5 fruit fly cellular contexts compared by ENCODE assay signal in the genomic region with DNA sequence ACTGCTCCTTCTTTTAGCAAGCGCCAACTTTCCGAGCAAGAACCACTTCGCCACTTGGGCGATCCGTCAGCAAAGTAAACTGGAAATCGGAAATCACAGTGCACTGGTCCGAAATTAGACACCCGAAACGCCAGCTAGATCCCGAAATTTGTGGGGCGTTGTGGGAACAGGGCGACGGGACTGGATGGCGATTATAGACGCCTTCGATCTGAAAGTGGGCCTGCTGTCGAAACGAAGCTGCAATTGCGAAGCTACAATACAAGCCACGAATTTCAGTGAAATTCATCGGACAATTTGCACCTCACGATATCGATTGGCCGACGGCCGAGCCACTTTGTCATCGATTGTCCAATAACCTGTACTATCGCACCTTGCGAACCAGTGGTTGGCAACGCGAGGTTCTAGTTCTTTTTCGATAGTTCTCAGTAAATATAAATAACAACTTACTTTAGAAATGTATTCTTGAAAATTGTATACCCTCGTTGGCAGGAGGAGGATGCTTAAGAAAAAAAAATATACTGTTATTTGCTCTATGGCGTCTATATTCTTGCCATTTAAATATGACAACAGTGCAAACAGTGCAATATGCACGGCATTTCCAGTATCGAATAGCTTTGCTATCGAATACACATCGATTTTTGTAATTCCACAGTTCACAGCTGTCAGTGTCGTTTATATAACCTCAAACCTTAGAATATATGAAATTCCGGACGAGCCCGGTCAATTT.
TF ChIP-seq lines count a peak whose summit lies in the region.

TSS of gene hop (minus strand) at position 316 of the 727 bp plus-strand sequence.
TSS of gene Tim8 (plus strand) at position 663 of the 727 bp plus-strand sequence.

- TF ChIP-seq CTCF in whole organism, embryonic (GFP tag; optimal IDR thresholded peaks at IDR 0.05; lab: Kevin White, UChicago): no peak

TF ChIP-seq in Kc167, 6 proteins besides CTCF, POLR2A, EP300 and RAD21:
- TF ChIP-seq h (optimal IDR thresholded peaks at IDR 0.05; lab: Kevin White, UChicago) (no peak), psq (optimal IDR thresholded peaks at IDR 0.05; lab: Kevin White, UChicago) (peak; percentile 90)
TF ChIP-seq in Kc167: peak in this region for 1.

TF ChIP-seq in whole organism, adult, 20 proteins besides CTCF, POLR2A, EP300 and RAD21:
- TF ChIP-seq CG12768 (GFP tag; optimal IDR thresholded peaks at IDR 0.05; lab: Kevin White, UChicago) (no peak), kay (GFP tag; lab: Kevin White, UChicago; ENCODE audit: borderline replicate concordance) (no peak), pad (GFP tag; optimal IDR thresholded peaks at IDR 0.05; lab: Kevin White, UChicago) (peak; percentile 23), toe (GFP tag; optimal IDR thresholded peaks at IDR 0.05; lab: Kevin White, UChicago) (no peak), tj (GFP tag; optimal IDR thresholded peaks at IDR 0.05; lab: Kevin White, UChicago) (peak; percentile 44), CG11617 (GFP tag; optimal IDR thresholded peaks at IDR 0.05; lab: Kevin White, UChicago) (peak; percentile 14), CG7045 (GFP tag; optimal IDR thresholded peaks at IDR 0.05; lab: Kevin White, UChicago) (no peak), CG33017 (tag; optimal IDR thresholded peaks at IDR 0.05; lab: Kevin White, UChicago) (no peak), Crg-1 (GFP tag; optimal IDR thresholded peaks at IDR 0.05; lab: Kevin White, UChicago) (no peak), ovo (GFP tag; optimal IDR thresholded peaks at IDR 0.05; lab: Kevin White, UChicago) (no peak), CG5204 (GFP tag; optimal IDR thresholded peaks at IDR 0.05; lab: Kevin White, UChicago) (no peak), CG14711 (tag; optimal IDR thresholded peaks at IDR 0.05; lab: Kevin White, UChicago) (peak; percentile 49), Clk (GFP tag; optimal IDR thresholded peaks at IDR 0.05; lab: Kevin White, UChicago) (no peak), Mnt (GFP tag; optimal IDR thresholded peaks at IDR 0.05; lab: Kevin White, UChicago) (peak; percentile 26), cic (GFP tag; optimal IDR thresholded peaks at IDR 0.05; lab: Kevin White, UChicago) (no peak), CG7101 (tag; optimal IDR thresholded peaks at IDR 0.05; lab: Kevin White, UChicago) (peak; percentile 6), Hr96 (GFP tag; optimal IDR thresholded peaks at IDR 0.05; lab: Kevin White, UChicago) (no peak), bab1 (GFP tag; optimal IDR thresholded peaks at IDR 0.05; lab: Kevin White, UChicago) (peak; percentile 19)

TF ChIP-seq in whole organism, embryonic, 481 proteins besides CTCF, POLR2A, EP300 and RAD21 (continues in another document):
- TF ChIP-seq Dfd (GFP tag; optimal IDR thresholded peaks at IDR 0.05; lab: Kevin White, UChicago) (no peak), unc-4 (GFP tag; IDR thresholded peaks at IDR 0.05; lab: Robert Waterston, UW; ENCODE audit: partially characterized antibody) (peak; percentile 85), bowl (GFP tag; IDR thresholded peaks at IDR 0.05; lab: Robert Waterston, UW) (no peak), Asciz (GFP tag; optimal IDR thresholded peaks at IDR 0.05; lab: Kevin White, UChicago) (no peak), dmrt99B (tag; optimal IDR thresholded peaks at IDR 0.05; lab: Kevin White, UChicago) (no peak), CG8281 (tag; optimal IDR thresholded peaks at IDR 0.05; lab: Kevin White, UChicago) (no peak), CG10147 (GFP tag; optimal IDR thresholded peaks at IDR 0.05; lab: Kevin White, UChicago) (peak; percentile 17), Bgb (GFP tag; IDR thresholded peaks at IDR 0.05; lab: Robert Waterston, UW; ENCODE audit: partially characterized antibody) (peak; percentile 90), jing (GFP tag; optimal IDR thresholded peaks at IDR 0.05; lab: Kevin White, UChicago) (no peak), knrl (GFP tag; IDR thresholded peaks at IDR 0.05; lab: Robert Waterston, UW; ENCODE audit: partially characterized antibody) (peak; percentile 91), CG10462 (GFP tag; optimal IDR thresholded peaks at IDR 0.05; lab: Kevin White, UChicago) (no peak), Dek (tag; optimal IDR thresholded peaks at IDR 0.05; lab: Kevin White, UChicago) (no peak), hbn (GFP tag; IDR thresholded peaks at IDR 0.05; lab: Robert Waterston, UW; ENCODE audit: partially characterized antibody) (peak; percentile 73), CG3838 (GFP tag; optimal IDR thresholded peaks at IDR 0.05; lab: Kevin White, UChicago) (no peak), Dad (GFP tag; optimal IDR thresholded peaks at IDR 0.05; lab: Kevin White, UChicago) (no peak), Elba2 (GFP tag; optimal IDR thresholded peaks at IDR 0.05; lab: Kevin White, UChicago) (no peak), sna (GFP tag; IDR thresholded peaks at IDR 0.05; lab: Robert Waterston, UW; ENCODE audit: partially characterized antibody) (peak; percentile 88), amos (GFP tag; IDR thresholded peaks at IDR 0.05; lab: Robert Waterston, UW; ENCODE audit: partially characterized antibody) (peak; percentile 89), Sin3A (optimal IDR thresholded peaks at IDR 0.05; lab: Kevin White, UChicago) (peak; percentile 79), gsb-n (tag; optimal IDR thresholded peaks at IDR 0.05; lab: Kevin White, UChicago) (no peak)

TF ChIP-seq in whole organism, prepupa, 60 proteins besides CTCF, POLR2A, EP300 and RAD21:
- TF ChIP-seq Gug (GFP tag; IDR thresholded peaks at IDR 0.05; lab: Robert Waterston, UW) (no peak), Lpt (GFP tag; optimal IDR thresholded peaks at IDR 0.05; lab: Kevin White, UChicago) (no peak), fkh (GFP tag; optimal IDR thresholded peaks at IDR 0.05; lab: Kevin White, UChicago) (peak; percentile 76), net (GFP tag; optimal IDR thresholded peaks at IDR 0.05; lab: Kevin White, UChicago) (no peak), esn (GFP tag; optimal IDR thresholded peaks at IDR 0.05; lab: Kevin White, UChicago) (no peak), CG9139 (GFP tag; optimal IDR thresholded peaks at IDR 0.05; lab: Kevin White, UChicago) (no peak), achi (GFP tag; optimal IDR thresholded peaks at IDR 0.05; lab: Kevin White, UChicago) (peak; percentile 66), CG4318 (GFP tag; optimal IDR thresholded peaks at IDR 0.05; lab: Kevin White, UChicago) (no peak), Sox102F (GFP tag; optimal IDR thresholded peaks at IDR 0.05; lab: Kevin White, UChicago) (no peak), CG32006 (GFP tag; optimal IDR thresholded peaks at IDR 0.05; lab: Kevin White, UChicago) (no peak), CG31627 (GFP tag; optimal IDR thresholded peaks at IDR 0.05; lab: Kevin White, UChicago) (no peak), ss (GFP tag; optimal IDR thresholded peaks at IDR 0.05; lab: Kevin White, UChicago) (no peak), Eip93F (GFP tag; optimal IDR thresholded peaks at IDR 0.05; lab: Kevin White, UChicago) (no peak), CG3919 (GFP tag; optimal IDR thresholded peaks at IDR 0.05; lab: Kevin White, UChicago) (no peak), Eip75B (GFP tag; optimal IDR thresholded peaks at IDR 0.05; lab: Kevin White, UChicago) (no peak), Smox (GFP tag; optimal IDR thresholded peaks at IDR 0.05; lab: Kevin White, UChicago) (no peak), acj6 (GFP tag; optimal IDR thresholded peaks at IDR 0.05; lab: Kevin White, UChicago) (no peak), Hr4 (GFP tag; optimal IDR thresholded peaks at IDR 0.05; lab: Kevin White, UChicago) (no peak), CG11762 (GFP tag; optimal IDR thresholded peaks at IDR 0.05; lab: Kevin White, UChicago; ENCODE audit: insufficient read depth) (no peak), eg (GFP tag; IDR thresholded peaks at IDR 0.05; lab: Robert Waterston, UW) (no peak), CG11294 (GFP tag; IDR thresholded peaks at IDR 0.05; lab: Robert Waterston, UW) (no peak), Eip78C (GFP tag; lab: Kevin White, UChicago) (peak; percentile 8)

TF ChIP-seq in whole organism, wandering third instar larva, 38 proteins besides CTCF, POLR2A, EP300 and RAD21:
- TF ChIP-seq Rel (GFP tag; optimal IDR thresholded peaks at IDR 0.05; lab: Kevin White, UChicago): no peak
- peak; percentile 14 for TF ChIP-seq Rel (tag; optimal IDR thresholded peaks at IDR 0.05; lab: Kevin White, UChicago)
- no peak for TF ChIP-seq woc (GFP tag; optimal IDR thresholded peaks at IDR 0.05; lab: Kevin White, UChicago)
- TF ChIP-seq GATAd (GFP tag; optimal IDR thresholded peaks at IDR 0.05; lab: Kevin White, UChicago): no peak
- no peak for TF ChIP-seq usp (GFP tag; optimal IDR thresholded peaks at IDR 0.05; lab: Kevin White, UChicago)
- TF ChIP-seq jim (GFP tag; optimal IDR thresholded peaks at IDR 0.05; lab: Kevin White, UChicago): no peak
- TF ChIP-seq Hr78 (GFP tag; optimal IDR thresholded peaks at IDR 0.05; lab: Kevin White, UChicago): no peak
- no peak for TF ChIP-seq brk (GFP tag; optimal IDR thresholded peaks at IDR 0.05; lab: Kevin White, UChicago)
- TF ChIP-seq HLH106 (tag; optimal IDR thresholded peaks at IDR 0.05; lab: Kevin White, UChicago): no peak
- TF ChIP-seq Hnf4 (GFP tag; optimal IDR thresholded peaks at IDR 0.05; lab: Kevin White, UChicago): no peak
- no peak for TF ChIP-seq CrebA (GFP tag; optimal IDR thresholded peaks at IDR 0.05; lab: Kevin White, UChicago; ENCODE audit: borderline replicate concordance)
- TF ChIP-seq Hr83 (GFP tag; optimal IDR thresholded peaks at IDR 0.05; lab: Kevin White, UChicago; ENCODE audit: poor library complexity, severe bottlenecking): no peak
- peak; percentile 69 for TF ChIP-seq Myc (optimal IDR thresholded peaks at IDR 0.05; lab: Kevin White, UChicago)
- TF ChIP-seq CG32264 (GFP tag; optimal IDR thresholded peaks at IDR 0.05; lab: Kevin White, UChicago): no peak
- TF ChIP-seq h (GFP tag; optimal IDR thresholded peaks at IDR 0.05; lab: Kevin White, UChicago): no peak
- TF ChIP-seq Jra (GFP tag; optimal IDR thresholded peaks at IDR 0.05; lab: Kevin White, UChicago): peak; percentile 12
- TF ChIP-seq Dfd (GFP tag; optimal IDR thresholded peaks at IDR 0.05; lab: Kevin White, UChicago): no peak
